Fruit fly (Drosophila melanogaster) whole organism, embryonic: ENCODE results near the gene Cdc16.

ENCODE experiments used
- Atf3 ChIP-seq: fragments of 200-800 bp; sonication (Bioruptor generic); optimal IDR thresholded peaks from 3 replicates; lab custom pipeline; 2016; ENCODE audit warnings: missing biosample characterization, missing genetic modification characterization
- CG10267 ChIP-seq: fragments of 200-800 bp; sonication (Bioruptor generic); optimal IDR thresholded peaks from 2 replicates; lab custom pipeline; 2018; ENCODE audit warnings: missing biosample characterization, mild to moderate bottlenecking, missing genetic modification characterization, moderate library complexity
- CG11560 ChIP-seq: fragments of 200-800 bp; sonication (Bioruptor generic); IDR thresholded peaks from 3 replicates; pipeline ENCODE4 v1.3.6; 2022; ENCODE audit warnings: missing biosample characterization, missing genetic modification characterization
- CG1233 ChIP-seq: fragments of 200-800 bp; sonication (Bioruptor generic); optimal IDR thresholded peaks from 4 replicates; lab custom pipeline; 2018; ENCODE audit warnings: missing biosample characterization, mild to moderate bottlenecking, missing genetic modification characterization
- CG14667 ChIP-seq: fragments of 200-800 bp; sonication (Bioruptor generic); IDR thresholded peaks from 2 replicates; pipeline ENCODE4 v1.3.6; 2022; ENCODE audit warnings: missing biosample characterization, missing genetic modification characterization
- CG14965 ChIP-seq: fragments of 200-800 bp; sonication (Bioruptor generic); optimal IDR thresholded peaks from 2 replicates; lab custom pipeline; 2016; ENCODE audit warnings: missing biosample characterization, missing genetic modification characterization, borderline replicate concordance
- CG15073 ChIP-seq: fragments of 200-800 bp; sonication (Bioruptor generic); optimal IDR thresholded peaks from 2 replicates; lab custom pipeline; 2016; ENCODE audit warnings: missing biosample characterization, missing genetic modification characterization
- CG32772 ChIP-seq: fragments of 200-800 bp; sonication (Bioruptor generic); IDR thresholded peaks from 2 replicates; pipeline ENCODE4 v1.3.6; 2022; ENCODE audit warnings: missing biosample characterization, missing genetic modification characterization
- CG4282 ChIP-seq: fragments of 200-800 bp; sonication (Bioruptor generic); optimal IDR thresholded peaks from 2 replicates; lab custom pipeline; 2016; ENCODE audit warnings: missing biosample characterization, missing genetic modification characterization
- CG4730 ChIP-seq: fragments of 200-800 bp; sonication (Bioruptor generic); IDR thresholded peaks from 2 replicates; pipeline ENCODE4 v1.3.6; 2022; ENCODE audit warnings: missing biosample characterization, missing genetic modification characterization
- CG6683 ChIP-seq: fragments of 200-800 bp; sonication (Bioruptor generic); optimal IDR thresholded peaks from 2 replicates; lab custom pipeline; 2017; ENCODE audit warnings: missing biosample characterization, mild to moderate bottlenecking, missing genetic modification characterization, missing genetic modification reagents
- CG6765 ChIP-seq: fragments of 200-800 bp; sonication (Bioruptor generic); optimal IDR thresholded peaks from 3 replicates; lab custom pipeline; 2017; ENCODE audit warnings: missing biosample characterization, mild to moderate bottlenecking, missing genetic modification characterization
- CG8281 ChIP-seq: fragments of 200-800 bp; sonication (Bioruptor generic); optimal IDR thresholded peaks from 2 replicates; lab custom pipeline; 2018; ENCODE audit warnings: missing biosample characterization, mild to moderate bottlenecking, missing genetic modification characterization, moderate library complexity
- CG8478 ChIP-seq: fragments of >200 bp; optimal IDR thresholded peaks from 2 replicates; lab custom pipeline; 2018
- CoRest ChIP-seq: fragments of 200-800 bp; sonication (Bioruptor generic); optimal IDR thresholded peaks from 3 replicates; lab custom pipeline; 2018; ENCODE audit warnings: missing biosample characterization, mild to moderate bottlenecking, missing genetic modification characterization, moderate library complexity
- Doc3 ChIP-seq: fragments of 200-800 bp; sonication (Bioruptor generic); IDR thresholded peaks from 3 replicates; pipeline ENCODE4 v1.3.6; 2022; ENCODE audit warnings: missing biosample characterization, missing genetic modification characterization; ENCODE audit not compliant: partially characterized antibody
- Dp ChIP-seq: fragments of 200-800 bp; sonication (Bioruptor generic); optimal IDR thresholded peaks from 2 replicates; lab custom pipeline; 2018; ENCODE audit warnings: missing biosample characterization, mild to moderate bottlenecking, missing genetic modification characterization, moderate library complexity
- HLH3B ChIP-seq: fragments of 200-800 bp; sonication (Bioruptor generic); IDR thresholded peaks from 2 replicates; pipeline ENCODE4 v1.3.6; 2022; ENCODE audit warnings: missing biosample characterization, missing genetic modification characterization
- Hey ChIP-seq: fragments of 200-800 bp; sonication (Bioruptor generic); optimal IDR thresholded peaks from 3 replicates; lab custom pipeline; 2018; ENCODE audit warnings: missing biosample characterization, mild to moderate bottlenecking, missing genetic modification characterization
- Jarid2 ChIP-seq: fragments of 200-800 bp; sonication (Bioruptor generic); optimal IDR thresholded peaks from 3 replicates; lab custom pipeline; 2017; ENCODE audit warnings: mild to moderate bottlenecking, missing biosample characterization, missing genetic modification reagents, missing genetic modification characterization
- NFAT ChIP-seq: fragments of 200-800 bp; sonication (Bioruptor generic); IDR thresholded peaks from 2 replicates; pipeline ENCODE4 v1.3.6; 2022; ENCODE audit warnings: missing biosample characterization, missing genetic modification characterization
- Neu2 ChIP-seq: fragments of 200-800 bp; sonication (Bioruptor generic); optimal IDR thresholded peaks from 3 replicates; lab custom pipeline; 2016; ENCODE audit warnings: missing biosample characterization, missing genetic modification characterization, borderline replicate concordance
- Ptx1 ChIP-seq: fragments of 200-800 bp; sonication (Bioruptor generic); IDR thresholded peaks from 2 replicates; pipeline ENCODE4 v1.3.6; 2022; ENCODE audit warnings: missing biosample characterization, missing genetic modification characterization
- TFAM ChIP-seq: fragments of 200-800 bp; sonication (Bioruptor generic); optimal IDR thresholded peaks from 2 replicates; lab custom pipeline; 2017; ENCODE audit warnings: missing biosample characterization, missing genetic modification characterization, inconsistent platforms
- Trl ChIP-seq, 3 experiments: fragments of >200 bp in 2 of 3; fragments of 200-800 bp in 1 of 3; sonication (Bioruptor generic) in 1 of 3; optimal IDR thresholded peaks; 2 replicates in 1 of 3; 3 replicates in 2 of 3; lab custom pipeline; 2016 to 2017; ENCODE audit warnings: missing biosample characterization in 1 of 3, missing genetic modification characterization in 1 of 3
- ac ChIP-seq: fragments of 200-800 bp; sonication (Bioruptor generic); optimal IDR thresholded peaks from 3 replicates; lab custom pipeline; 2017; ENCODE audit warnings: missing biosample characterization, mild to moderate bottlenecking, missing genetic modification characterization
- aop ChIP-seq: fragments of 200-800 bp; sonication (Bioruptor generic); IDR thresholded peaks from 2 replicates; pipeline ENCODE4 v1.3.6; 2022; ENCODE audit warnings: missing biosample characterization, missing genetic modification characterization
- br ChIP-seq: fragments of >200 bp; optimal IDR thresholded peaks from 2 replicates; lab custom pipeline; 2017
- bsh ChIP-seq, 2 experiments: fragments of 200-800 bp; sonication (Bioruptor generic); optimal IDR thresholded peaks; 2 replicates each; lab custom pipeline; 2017 to 2018; ENCODE audit warnings: mild to moderate bottlenecking in 2 of 2, missing biosample characterization in 2 of 2, missing genetic modification characterization in 2 of 2, moderate library complexity in 1 of 2
- cad ChIP-seq: fragments of >200 bp; optimal IDR thresholded peaks from 2 replicates; lab custom pipeline; 2017; ENCODE audit warnings: missing biosample characterization, missing genetic modification characterization
- croc ChIP-seq: fragments of 200-800 bp; sonication (Bioruptor generic); conservative IDR thresholded peaks from 3 replicates; pipeline ENCODE4 v1.3.6; 2022; ENCODE audit warnings: missing biosample characterization, missing genetic modification characterization
- dan ChIP-seq: fragments of 200-800 bp; sonication (Bioruptor generic); IDR thresholded peaks from 2 replicates; pipeline ENCODE4 v1.3.6; 2022; ENCODE audit warnings: missing biosample characterization, missing genetic modification characterization
- gfzf ChIP-seq: fragments of 200-800 bp; sonication (Bioruptor generic); optimal IDR thresholded peaks from 2 replicates; lab custom pipeline; 2016; ENCODE audit warnings: missing biosample characterization, mild to moderate bottlenecking, missing genetic modification characterization, moderate library complexity
- gro ChIP-seq: fragments of 200-800 bp; sonication (Bioruptor generic); optimal IDR thresholded peaks from 2 replicates; lab custom pipeline; 2016; ENCODE audit warnings: missing biosample characterization, missing genetic modification characterization
- h ChIP-seq: fragments of >200 bp; optimal IDR thresholded peaks from 2 replicates; lab custom pipeline; 2017
- hb ChIP-seq: fragments of 200-800 bp; sonication (Bioruptor generic); IDR thresholded peaks from 3 replicates; pipeline ENCODE4 v1.3.6; 2022; ENCODE audit warnings: missing biosample characterization, missing genetic modification characterization; ENCODE audit not compliant: partially characterized antibody
- insv ChIP-seq, 2 experiments: fragments of 200-800 bp; sonication (Bioruptor generic); optimal IDR thresholded peaks; 3 replicates each; lab custom pipeline; 2016 to 2018; ENCODE audit warnings: missing biosample characterization in 2 of 2, missing genetic modification characterization in 2 of 2
- klu ChIP-seq: fragments of 200-800 bp; sonication (Bioruptor generic); IDR thresholded peaks from 2 replicates; pipeline ENCODE4 v1.3.6; 2022; ENCODE audit warnings: missing biosample characterization, missing genetic modification characterization
- lov ChIP-seq, 2 experiments: fragments of 200-800 bp in 1 of 2; fragments of >200 bp in 1 of 2; sonication (Bioruptor generic) in 1 of 2; IDR thresholded peaks in 1 of 2; optimal IDR thresholded peaks in 1 of 2; 2 replicates in 1 of 2; 3 replicates in 1 of 2; pipeline versions ENCODE4 v1.3.6 to Lab custom; 2017 to 2022; ENCODE audit warnings: missing biosample characterization in 1 of 2, missing genetic modification characterization in 1 of 2
- nom ChIP-seq: fragments of 200-800 bp; sonication (Bioruptor generic); optimal IDR thresholded peaks from 2 replicates; lab custom pipeline; 2017; ENCODE audit warnings: missing biosample characterization, missing genetic modification characterization, mild to moderate bottlenecking, moderate library complexity, missing genetic modification reagents
- oc ChIP-seq: fragments of 200-800 bp; sonication (Bioruptor generic); optimal IDR thresholded peaks from 2 replicates; lab custom pipeline; 2018; ENCODE audit warnings: missing biosample characterization, mild to moderate bottlenecking, missing genetic modification characterization, moderate library complexity
- prd ChIP-seq, 3 experiments: fragments of >200 bp in 2 of 3; fragments of 200-800 bp in 1 of 3; sonication (Bioruptor generic) in 1 of 3; optimal IDR thresholded peaks in 2 of 3; IDR thresholded peaks in 1 of 3; 2 replicates in 2 of 3; 3 replicates in 1 of 3; pipeline versions ENCODE4 v1.3.6 to Lab custom; 2017 to 2022; ENCODE audit warnings: missing biosample characterization in 1 of 3, missing genetic modification characterization in 1 of 3
- psq ChIP-seq: fragments of 200-800 bp; sonication (Bioruptor generic); optimal IDR thresholded peaks from 2 replicates; lab custom pipeline; 2017; ENCODE audit warnings: missing biosample characterization, missing genetic modification characterization
- so ChIP-seq: fragments of 200-800 bp; sonication (Bioruptor generic); IDR thresholded peaks from 3 replicates; pipeline ENCODE4 v1.3.6; 2022; ENCODE audit warnings: missing biosample characterization, missing genetic modification characterization
- ssp ChIP-seq: fragments of 200-800 bp; sonication (Bioruptor generic); IDR thresholded peaks from 2 replicates; pipeline ENCODE4 v1.3.6; 2022; ENCODE audit warnings: missing biosample characterization, missing genetic modification characterization
- tio ChIP-seq: fragments of 200-800 bp; sonication (Bioruptor generic); optimal IDR thresholded peaks from 2 replicates; lab custom pipeline; 2017; ENCODE audit warnings: missing biosample characterization, missing genetic modification characterization, inconsistent platforms
- tx ChIP-seq: fragments of 200-800 bp; sonication (Bioruptor generic); optimal IDR thresholded peaks from 2 replicates; lab custom pipeline; 2016; ENCODE audit warnings: missing biosample characterization, missing genetic modification characterization
- unc-4 ChIP-seq: fragments of 200-800 bp; sonication (Bioruptor generic); IDR thresholded peaks from 2 replicates; pipeline ENCODE4 v1.3.6; 2022; ENCODE audit warnings: missing biosample characterization, missing genetic modification characterization; ENCODE audit not compliant: partially characterized antibody
- unpg ChIP-seq: fragments of 200-800 bp; sonication (Bioruptor generic); optimal IDR thresholded peaks from 3 replicates; lab custom pipeline; 2018; ENCODE audit warnings: missing biosample characterization, mild to moderate bottlenecking, missing genetic modification characterization, moderate library complexity

Gene Cdc16

dm6 chr3R:23251256-23251655, 29.7 kb upstream of the Cdc16 start, which contains the start of the genes Rad60 and EloA (continued):
- peak in 1 of 2 experiments; percentile 57 for TF ChIP-seq insv (GFP tag; optimal IDR thresholded peaks at IDR 0.05; lab: Kevin White, UChicago)
- TF ChIP-seq tio: peak; percentile 62
- TF ChIP-seq Ptx1 (GFP tag; lab: Robert Waterston, UW): peak; percentile 71
- peak; percentile 68 for TF ChIP-seq CoRest (tag; lab: Kevin White, UChicago)
- no peak for TF ChIP-seq croc
- no peak for TF ChIP-seq Hey (tag; lab: Kevin White, UChicago)
- peak; percentile 82 for TF ChIP-seq tx
- peak; percentile 68 for TF ChIP-seq CG6765
- no peak for TF ChIP-seq Neu2
- TF ChIP-seq gfzf (GFP tag; lab: Kevin White, UChicago): peak; percentile 31
- peak; percentile 24; the same call in 1 of the 2 replicates for TF ChIP-seq CG4730
- no peak for TF ChIP-seq lov (optimal IDR thresholded peaks at IDR 0.05; lab: Kevin White, UChicago)
- 0 out of 3 replicates have a peak, but pooled peaks have one; percentile 46 for TF ChIP-seq lov (GFP tag; IDR thresholded peaks at IDR 0.05; lab: Robert Waterston, UW)
- TF ChIP-seq gro (GFP tag; lab: Kevin White, UChicago): peak; percentile 84
- peak; percentile 58; the same call in 1 of the 3 replicates for TF ChIP-seq hb
- peak; percentile 38 for TF ChIP-seq CG14965 (GFP tag; lab: Kevin White, UChicago)
- peak; percentile 73 for TF ChIP-seq CG4282 (GFP tag; lab: Kevin White, UChicago)
- TF ChIP-seq prd (optimal IDR thresholded peaks at IDR 0.05; lab: Kevin White, UChicago): no peak
- peak; percentile 55; the same call in 2 of the 3 replicates for TF ChIP-seq prd (GFP tag; IDR thresholded peaks at IDR 0.05; lab: Robert Waterston, UW)
- TF ChIP-seq ac: no peak
- no peak for TF ChIP-seq Trl (optimal IDR thresholded peaks at IDR 0.05; lab: Kevin White, UChicago)
- TF ChIP-seq Trl (GFP tag; optimal IDR thresholded peaks at IDR 0.05; lab: Kevin White, UChicago): peak; percentile 90
- TF ChIP-seq Doc3: peak; percentile 69; the same call in 2 of the 3 replicates
- peak; percentile 58; the same call in 1 of the 3 replicates for TF ChIP-seq so (GFP tag; lab: Robert Waterston, UW)
- peak; percentile 10 for TF ChIP-seq nom (GFP tag; lab: Kevin White, UChicago)
- TF ChIP-seq oc (tag; lab: Kevin White, UChicago): peak; percentile 65
- peak; percentile 13 for TF ChIP-seq CG6683 (GFP tag; lab: Kevin White, UChicago)
- TF ChIP-seq h (lab: Kevin White, UChicago): no peak
- TF ChIP-seq unc-4 (GFP tag; lab: Robert Waterston, UW): peak; percentile 65
- TF ChIP-seq br (lab: Kevin White, UChicago): no peak
- no peak for TF ChIP-seq dan
- TF ChIP-seq CG11560 (tag; lab: Robert Waterston, UW): no peak
- TF ChIP-seq unpg (GFP tag; lab: Kevin White, UChicago): peak; percentile 75
- TF ChIP-seq CG8478 (lab: Kevin White, UChicago): no peak
- TF ChIP-seq CG10267 (tag; lab: Kevin White, UChicago): peak; percentile 99
- peak; percentile 52 for TF ChIP-seq HLH3B (GFP tag; lab: Robert Waterston, UW)
- peak; percentile 22 for TF ChIP-seq psq (GFP tag; lab: Kevin White, UChicago)
- TF ChIP-seq CG14667 (GFP tag; lab: Robert Waterston, UW): no peak
- peak; percentile 82 for TF ChIP-seq Atf3
- peak; percentile 70 for TF ChIP-seq NFAT
- TF ChIP-seq bsh (GFP tag; optimal IDR thresholded peaks at IDR 0.05; lab: Kevin White, UChicago): peak in 1 of 2 experiments; percentile 71
- TF ChIP-seq CG8281: no peak
- TF ChIP-seq TFAM (GFP tag; lab: Kevin White, UChicago): no peak
- TF ChIP-seq Dp (GFP tag; lab: Kevin White, UChicago): peak; percentile 59
- no peak for TF ChIP-seq CG15073 (GFP tag; lab: Kevin White, UChicago)
- TF ChIP-seq CG1233 (GFP tag; lab: Kevin White, UChicago): peak; percentile 46
- TF ChIP-seq Jarid2 (GFP tag; lab: Kevin White, UChicago): peak; percentile 53
- no peak for TF ChIP-seq cad (GFP tag; lab: Kevin White, UChicago)
- TF ChIP-seq aop (GFP tag; lab: Robert Waterston, UW): no peak
- peak; percentile 59; the same call in 1 of the 2 replicates for TF ChIP-seq klu
- TF ChIP-seq CG32772 (GFP tag; lab: Robert Waterston, UW): peak; percentile 40; the same call in 1 of the 2 replicates
- TF ChIP-seq ssp (GFP tag; lab: Robert Waterston, UW): peak; percentile 27; the same call in 1 of the 2 replicates
